Worm (Caenorhabditis elegans) whole organism, dauer: ENCODE measurements around the gene col-88.

ENCODE experiments used
- unc-62 ChIP-seq: sonication (generic microtip); optimal IDR thresholded peaks from 2 replicates; lab custom pipeline; 2017; ENCODE audit warnings: missing biosample characterization, missing genetic modification reagents, missing genetic modification characterization

col-88 gene

DNA sequence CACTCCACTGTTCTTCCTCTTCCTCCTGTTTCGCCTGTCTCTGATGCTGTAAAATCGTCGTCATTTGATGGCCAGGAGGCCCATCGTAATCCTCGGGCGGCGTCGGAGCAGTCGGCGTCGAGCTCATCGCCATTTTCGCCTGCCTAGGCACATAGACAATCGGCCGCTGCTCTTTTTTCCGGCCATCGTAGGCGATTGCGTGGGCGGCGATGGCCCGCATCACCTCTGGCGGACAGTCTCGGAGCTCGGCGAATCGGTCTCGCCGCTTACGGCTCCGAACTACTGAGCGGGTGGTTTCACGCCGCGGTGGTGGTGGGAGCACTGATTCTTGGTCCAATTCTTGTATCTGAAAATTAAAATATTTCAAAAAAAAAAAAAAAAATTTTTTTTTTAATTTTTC, 31.2 kb downstream of the col-88 start:
- no peak for TF ChIP-seq unc-62 (GFP tag; lab: Kevin White, UChicago)

DNA sequence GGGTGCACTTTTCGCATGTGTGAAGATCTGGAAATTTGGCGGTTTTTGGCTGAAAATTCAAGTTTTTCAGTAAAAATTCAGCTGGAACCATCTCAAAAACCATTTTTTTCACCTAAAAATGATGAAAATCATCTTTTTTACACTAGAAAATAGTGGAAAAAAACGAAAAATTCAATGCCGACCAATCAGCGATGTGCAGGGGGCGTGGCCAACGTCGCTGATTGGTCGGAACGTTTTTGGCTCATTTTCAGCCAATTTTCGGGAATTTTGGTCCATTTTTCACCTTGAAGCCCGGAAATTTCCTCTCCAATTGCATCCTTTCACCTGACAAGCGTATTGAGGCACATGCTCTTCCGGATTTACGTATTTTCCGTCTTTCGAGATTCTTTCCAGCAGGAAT, 43.5 kb downstream of the col-88 start:
- TF ChIP-seq unc-62 (GFP tag; lab: Kevin White, UChicago), result no peak

DNA sequence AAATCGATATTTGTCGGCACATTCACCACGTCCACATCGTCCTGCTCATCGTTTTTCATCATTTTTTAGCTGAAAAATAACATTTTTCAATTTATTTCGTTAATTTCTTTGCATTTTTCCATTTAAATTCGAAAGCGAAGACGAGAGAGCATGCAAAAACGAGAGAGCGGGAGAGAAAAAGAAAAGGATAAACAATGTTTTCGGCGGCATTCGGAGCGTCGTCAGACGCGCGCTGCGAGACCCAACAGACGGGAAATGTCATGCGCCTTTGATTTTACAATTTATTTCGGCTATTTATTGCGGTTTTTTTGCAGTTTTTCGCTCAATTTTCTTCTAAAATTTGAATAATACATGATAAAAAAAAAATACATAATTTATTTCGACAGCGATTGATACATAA, 45.5 kb downstream of the col-88 start, which contains the start of gene attf-3:
TSS of gene attf-3 (minus strand) at position 69 of the 400 bp plus-strand sequence.
- TF ChIP-seq unc-62 (GFP tag; lab: Kevin White, UChicago), result no peak

DNA sequence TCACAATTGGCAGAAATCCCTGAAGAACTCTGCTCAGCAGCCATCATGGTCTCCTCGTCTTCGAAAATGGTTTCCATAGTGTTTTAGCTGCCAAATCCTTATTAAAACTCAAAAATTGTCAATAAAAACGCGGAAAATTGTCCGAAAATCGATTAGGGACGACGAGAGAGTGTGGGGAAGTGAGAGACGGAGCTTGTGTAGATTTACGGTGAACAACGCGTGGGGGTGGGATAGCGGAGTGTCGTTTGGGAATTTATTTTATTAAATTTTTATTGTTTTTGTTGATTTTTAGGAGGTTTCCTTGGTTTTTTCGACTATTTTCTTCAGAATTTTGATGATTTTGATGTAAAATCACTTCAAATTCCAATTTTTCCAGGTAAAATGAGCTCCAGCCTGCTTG, 46.3 kb downstream of the col-88 start, which contains the start of the genes F54C4.4 and mrpl-40:
TSS of gene F54C4.4 (minus strand) at position 199 of the 400 bp plus-strand sequence.
TSS of gene mrpl-40 (plus strand) at position 377 of the 400 bp plus-strand sequence.
- no peak for TF ChIP-seq unc-62 (GFP tag; lab: Kevin White, UChicago)

DNA sequence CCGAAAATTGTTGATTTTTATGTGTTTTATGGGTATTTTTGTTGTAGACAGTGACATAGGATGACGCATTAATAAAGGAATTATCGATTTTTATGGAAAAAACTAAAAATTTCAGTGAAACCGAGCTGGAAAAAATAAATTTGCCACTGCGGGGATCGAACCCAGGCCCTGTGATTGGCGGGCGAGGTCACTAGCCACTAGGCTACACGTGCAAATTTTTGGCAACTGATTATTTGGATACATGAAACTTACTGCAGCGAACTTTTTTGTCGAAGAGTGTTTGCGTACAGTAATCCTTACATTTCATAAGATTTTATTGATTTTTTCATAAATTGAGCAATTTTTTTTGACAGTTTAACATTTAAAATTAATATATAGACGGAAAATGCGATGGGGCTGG, 48.3 kb downstream of the col-88 start:
- no peak for TF ChIP-seq unc-62 (GFP tag; lab: Kevin White, UChicago)
